Worm (Caenorhabditis elegans) whole organism, mixed stage, embryonic: ENCODE data around the gene B0001.5.
"Not testable (repeated sequence)": the region's sequence is repeated elsewhere in the genome, so short reads cannot be mapped to it uniquely, and the experiment has no call there.

Experiments
- M03D4.4 ChIP-seq: sonication (generic microtip); optimal IDR thresholded peaks from 2 replicates; lab custom pipeline; 2017; ENCODE audit warnings: mild to moderate bottlenecking, missing genetic modification characterization, missing compliant biosample characterization
- bed-3 ChIP-seq: fragments of 200-800 bp; sonication (Bioruptor generic); optimal IDR thresholded peaks from 3 replicates; lab custom pipeline; 2018; ENCODE audit warnings: mild to moderate bottlenecking, missing genetic modification characterization, moderate library complexity, missing compliant biosample characterization
- blmp-1 ChIP-seq: fragments of 150-350 bp; optimal IDR thresholded peaks from 2 replicates; lab custom pipeline; 2014; ENCODE audit warnings: missing biosample characterization, missing genetic modification characterization
- ceh-39 ChIP-seq: fragments of 150-350 bp; optimal IDR thresholded peaks from 2 replicates; lab custom pipeline; 2014; ENCODE audit warnings: missing biosample characterization, missing genetic modification characterization
- ceh-43 ChIP-seq: fragments of 200-800 bp; sonication (Bioruptor generic); optimal IDR thresholded peaks from 2 replicates; lab custom pipeline; 2018; ENCODE audit warnings: mild to moderate bottlenecking, missing genetic modification characterization, moderate library complexity, missing compliant biosample characterization
- ceh-83 ChIP-seq: fragments of 200-800 bp; sonication (Bioruptor generic); optimal IDR thresholded peaks from 2 replicates; lab custom pipeline; 2018; ENCODE audit warnings: mild to moderate bottlenecking, missing genetic modification characterization, missing compliant biosample characterization
- ces-1 ChIP-seq: fragments of 150-350 bp; optimal IDR thresholded peaks from 2 replicates; lab custom pipeline; 2014; ENCODE audit warnings: missing biosample characterization, missing genetic modification reagents, missing genetic modification characterization
- drap-1 ChIP-seq: fragments of 200-800 bp; sonication (Bioruptor generic); optimal IDR thresholded peaks from 3 replicates; lab custom pipeline; 2018; ENCODE audit warnings: mild to moderate bottlenecking, missing genetic modification characterization, missing compliant biosample characterization
- elt-1 ChIP-seq: sonication (generic microtip); optimal IDR thresholded peaks from 2 replicates; lab custom pipeline; 2017; ENCODE audit warnings: missing genetic modification characterization, mild to moderate bottlenecking, missing compliant biosample characterization, antibody characterized with exemption, moderate library complexity, borderline replicate concordance; ENCODE audit not compliant: insufficient read depth
- elt-3 ChIP-seq: fragments of 150-350 bp; optimal IDR thresholded peaks from 2 replicates; lab custom pipeline; 2014; ENCODE audit warnings: missing biosample characterization, missing genetic modification characterization
- flh-1 ChIP-seq: fragments of 200-800 bp; sonication (Bioruptor generic); optimal IDR thresholded peaks from 2 replicates; lab custom pipeline; 2018; ENCODE audit warnings: mild to moderate bottlenecking, missing genetic modification characterization, moderate library complexity, missing compliant biosample characterization
- hlh-1 ChIP-seq: fragments of 150-350 bp; optimal IDR thresholded peaks from 2 replicates; lab custom pipeline; 2014; ENCODE audit warnings: missing biosample characterization, missing genetic modification reagents, missing genetic modification characterization
- lin-13 ChIP-seq: fragments of 150-350 bp; optimal IDR thresholded peaks from 2 replicates; lab custom pipeline; 2014; ENCODE audit warnings: missing biosample characterization, missing genetic modification characterization
- lin-32 ChIP-seq: fragments of 200-800 bp; sonication (Bioruptor generic); optimal IDR thresholded peaks from 2 replicates; lab custom pipeline; 2018; ENCODE audit warnings: mild to moderate bottlenecking, missing genetic modification characterization, missing compliant biosample characterization
- lsy-2 ChIP-seq: fragments of 150-350 bp; optimal IDR thresholded peaks from 2 replicates; lab custom pipeline; 2014; ENCODE audit warnings: missing biosample characterization, missing genetic modification characterization
- mep-1 ChIP-seq: fragments of 150-350 bp; optimal IDR thresholded peaks from 2 replicates; lab custom pipeline; 2017; ENCODE audit warnings: missing biosample characterization, missing genetic modification reagents, missing genetic modification characterization, inconsistent platforms
- mls-2 ChIP-seq: sonication (generic microtip); optimal IDR thresholded peaks from 2 replicates; lab custom pipeline; 2016; ENCODE audit warnings: mild to moderate bottlenecking, missing genetic modification characterization, moderate library complexity, missing compliant biosample characterization
- nhr-12 ChIP-seq: fragments of 150-350 bp; optimal IDR thresholded peaks from 2 replicates; lab custom pipeline; 2014; ENCODE audit warnings: missing biosample characterization, missing genetic modification characterization
- nhr-2 ChIP-seq: fragments of 150-350 bp; optimal IDR thresholded peaks from 2 replicates; lab custom pipeline; 2014; ENCODE audit warnings: missing biosample characterization, missing genetic modification characterization
- nhr-237 ChIP-seq: fragments of 150-350 bp; optimal IDR thresholded peaks from 2 replicates; lab custom pipeline; 2014; ENCODE audit warnings: missing biosample characterization, missing genetic modification characterization
- nhr-28 ChIP-seq: fragments of 150-350 bp; optimal IDR thresholded peaks from 2 replicates; lab custom pipeline; 2014; ENCODE audit warnings: missing biosample characterization, missing genetic modification characterization
- pha-4 ChIP-seq: fragments of 150-350 bp; optimal IDR thresholded peaks from 2 replicates; lab custom pipeline; 2018; ENCODE audit warnings: missing biosample characterization, missing genetic modification reagents, missing genetic modification characterization
- sem-2 ChIP-seq: fragments of 200-800 bp; sonication (Bioruptor generic); optimal IDR thresholded peaks from 2 replicates; lab custom pipeline; 2018; ENCODE audit warnings: mild to moderate bottlenecking, missing genetic modification characterization, missing compliant biosample characterization
- snpc-4 ChIP-seq: fragments of 150-350 bp; optimal IDR thresholded peaks from 2 replicates; lab custom pipeline; 2014; ENCODE audit warnings: missing biosample characterization, missing genetic modification characterization
- sptf-1 ChIP-seq: sonication (generic microtip); optimal IDR thresholded peaks from 2 replicates; lab custom pipeline; 2017; ENCODE audit warnings: mild to moderate bottlenecking, missing genetic modification characterization, moderate library complexity, missing compliant biosample characterization
- tbx-8 ChIP-seq: fragments of 200-800 bp; sonication (Bioruptor generic); optimal IDR thresholded peaks from 2 replicates; lab custom pipeline; 2018; ENCODE audit warnings: mild to moderate bottlenecking, missing genetic modification characterization, moderate library complexity, missing compliant biosample characterization
- unc-120 ChIP-seq: sonication (generic microtip); optimal IDR thresholded peaks from 2 replicates; lab custom pipeline; 2017; ENCODE audit warnings: missing genetic modification characterization, missing compliant biosample characterization; ENCODE audit not compliant: poor library complexity, severe bottlenecking
- unc-39 ChIP-seq: fragments of 150-350 bp; optimal IDR thresholded peaks from 2 replicates; lab custom pipeline; 2014; ENCODE audit warnings: missing biosample characterization, missing genetic modification characterization
- unc-62 ChIP-seq: fragments of 150-350 bp; optimal IDR thresholded peaks from 2 replicates; lab custom pipeline; 2014; ENCODE audit warnings: missing biosample characterization, missing genetic modification reagents, missing genetic modification characterization
- zip-8 ChIP-seq: fragments of 150-350 bp; optimal IDR thresholded peaks from 2 replicates; lab custom pipeline; 2014; ENCODE audit warnings: missing biosample characterization, missing genetic modification characterization

Gene B0001.5

ce11 chrIV:12143231-12143630 is at the start of gene B0001.5:
Gene B0001.5 (minus strand): TSS chrIV:12143331.
- TF ChIP-seq M03D4.4 (tag; lab: Kevin White, UChicago): no peak
- no peak for TF ChIP-seq drap-1 (GFP tag; lab: Kevin White, UChicago)

DNA sequence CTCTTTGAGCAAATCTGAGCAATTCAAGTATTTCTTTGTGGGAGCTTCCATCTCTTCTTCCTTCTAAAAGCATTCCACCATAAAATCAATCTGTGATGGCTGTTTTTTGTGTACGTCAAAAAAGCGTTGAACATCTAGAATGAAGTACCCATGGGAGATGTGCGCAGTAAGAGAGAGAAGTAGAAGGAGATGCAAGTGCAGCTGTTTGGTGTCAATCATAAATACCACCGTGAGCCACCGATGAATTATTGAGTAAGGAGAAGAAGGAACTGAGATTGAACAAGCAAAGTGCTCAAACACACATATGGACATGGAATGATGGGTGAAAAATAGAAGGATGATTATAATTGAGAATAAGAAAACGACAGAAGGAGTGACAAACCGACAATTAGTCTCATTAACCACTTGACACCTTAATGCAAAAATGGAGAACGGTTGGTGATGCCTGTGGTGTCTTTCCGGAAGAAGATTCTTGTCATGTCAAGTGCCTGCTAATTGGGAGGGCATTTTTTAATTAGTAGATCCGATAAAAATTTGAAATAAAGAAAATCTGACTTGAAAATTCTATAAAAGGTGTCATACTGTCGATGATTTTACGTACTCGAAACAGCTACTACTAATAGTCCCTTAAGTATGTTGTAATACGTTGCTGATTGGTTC is 49.1 kb upstream of the B0001.5 start:
- TF ChIP-seq mep-1 (tag; lab: Kevin White, UChicago) (no peak), unc-62 (peak; percentile 82), lin-13 (no peak), nhr-2 (tag; lab: Kevin White, UChicago) (peak; percentile 61), ces-1 (peak; percentile 40), hlh-1 (peak; percentile 86)
- TF ChIP-seq, all 35 proteins: peak for 4

DNA sequence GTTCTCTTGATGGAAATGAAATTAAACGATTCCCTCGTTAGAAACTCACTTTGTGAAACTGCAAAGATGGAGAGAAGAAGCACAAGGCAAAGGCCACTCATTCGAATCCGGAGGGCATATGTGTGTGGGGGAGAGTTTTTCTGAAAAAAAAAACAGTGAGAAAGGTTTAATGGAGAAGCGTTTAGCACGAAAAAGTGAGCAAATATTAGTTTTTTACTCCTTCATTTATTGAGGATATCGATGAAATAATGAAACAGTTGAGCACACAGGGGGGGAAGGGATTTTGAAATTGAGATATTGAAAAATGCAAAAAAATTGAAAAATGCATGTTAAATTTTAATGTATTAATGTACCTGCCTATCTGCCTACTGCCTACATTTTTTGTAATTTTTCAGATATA is 35.1 kb upstream of the B0001.5 start, which contains the start of gene nlr-1:
Gene nlr-1 (minus strand): TSS at position 101 of the 400 bp plus-strand sequence.
- TF ChIP-seq sptf-1 (tag; lab: Kevin White, UChicago); flh-1 (GFP tag; lab: Kevin White, UChicago); lsy-2 (tag; lab: Kevin White, UChicago): not testable (repeated sequence)

DNA sequence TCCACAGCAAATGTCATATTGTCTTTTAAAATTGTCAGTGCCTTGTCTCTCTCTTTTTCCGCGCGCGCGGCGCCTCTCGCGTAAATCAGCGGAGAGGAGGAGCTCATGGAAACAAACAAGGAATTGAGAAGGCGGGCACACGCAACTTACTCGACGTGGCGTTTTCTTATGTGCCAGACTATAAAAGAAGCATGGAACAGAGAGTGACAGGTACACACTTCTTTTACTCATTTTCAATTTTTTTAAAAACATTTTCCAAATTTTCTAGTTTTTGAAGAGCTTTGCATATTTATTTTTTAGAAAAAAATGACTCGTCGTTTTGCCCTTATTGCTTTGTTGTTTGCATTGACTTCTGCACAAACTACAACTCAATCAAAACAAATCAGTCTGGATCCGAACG is 24.8 kb upstream of the B0001.5 start, which contains the start of gene F20B10.3:
Gene F20B10.3 (plus strand): TSS at position 301 of the 400 bp plus-strand sequence.
- TF ChIP-seq mls-2 (tag; lab: Kevin White, UChicago) (no peak), ceh-43 (GFP tag; lab: Kevin White, UChicago) (no peak), ceh-39 (tag; lab: Kevin White, UChicago) (no peak), snpc-4 (tag; lab: Kevin White, UChicago) (no peak), zip-8 (no peak), sptf-1 (tag; lab: Kevin White, UChicago) (no peak), nhr-237 (no peak)
- TF ChIP-seq, all 35 proteins: peak for 0

ce11 chrIV:12165432-12166078 is 22.4 kb upstream of the B0001.5 start:
- TF ChIP-seq ceh-43 (GFP tag; lab: Kevin White, UChicago) (no peak), flh-1 (GFP tag; lab: Kevin White, UChicago) (no peak), unc-62 (no peak), snpc-4 (tag; lab: Kevin White, UChicago) (no peak), pha-4 (tag; lab: Kevin White, UChicago) (no peak), lsy-2 (tag; lab: Kevin White, UChicago) (no peak), tbx-8 (GFP tag; lab: Kevin White, UChicago) (no peak), bed-3 (GFP tag; lab: Kevin White, UChicago) (no peak), nhr-28 (tag; lab: Kevin White, UChicago) (no peak), sem-2 (GFP tag; lab: Kevin White, UChicago) (no peak)

DNA sequence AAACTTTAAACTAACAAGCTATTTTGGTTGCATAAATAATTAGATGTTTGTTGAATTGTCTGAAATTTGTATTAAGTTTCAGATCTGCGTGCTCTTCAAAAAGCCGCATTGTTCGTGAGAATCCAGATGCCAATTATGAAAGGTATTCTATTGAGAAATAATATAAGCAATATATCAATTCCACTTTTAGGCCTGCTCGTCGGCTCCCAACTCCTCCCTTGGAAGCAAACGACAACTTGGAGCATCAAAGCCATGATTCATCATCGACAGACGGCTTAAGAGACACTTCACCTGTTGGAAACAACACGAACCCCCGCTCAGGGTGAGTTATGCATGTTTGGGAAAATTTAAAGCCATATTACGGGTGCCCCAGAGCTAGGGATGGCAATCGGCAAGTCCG is 19.6 kb upstream of the B0001.5 start:
- TF ChIP-seq zip-8: no peak
- no peak for TF ChIP-seq nhr-12
- TF ChIP-seq bed-3 (GFP tag; lab: Kevin White, UChicago): no peak
- TF ChIP-seq nhr-2 (tag; lab: Kevin White, UChicago): no peak
- no peak for TF ChIP-seq lin-32 (GFP tag; lab: Kevin White, UChicago)
- TF ChIP-seq mls-2 (tag; lab: Kevin White, UChicago): no peak
- TF ChIP-seq elt-3 (tag; lab: Kevin White, UChicago): no peak
- TF ChIP-seq elt-1: no peak
- no peak for TF ChIP-seq nhr-28 (tag; lab: Kevin White, UChicago)
- TF ChIP-seq nhr-237: no peak

DNA sequence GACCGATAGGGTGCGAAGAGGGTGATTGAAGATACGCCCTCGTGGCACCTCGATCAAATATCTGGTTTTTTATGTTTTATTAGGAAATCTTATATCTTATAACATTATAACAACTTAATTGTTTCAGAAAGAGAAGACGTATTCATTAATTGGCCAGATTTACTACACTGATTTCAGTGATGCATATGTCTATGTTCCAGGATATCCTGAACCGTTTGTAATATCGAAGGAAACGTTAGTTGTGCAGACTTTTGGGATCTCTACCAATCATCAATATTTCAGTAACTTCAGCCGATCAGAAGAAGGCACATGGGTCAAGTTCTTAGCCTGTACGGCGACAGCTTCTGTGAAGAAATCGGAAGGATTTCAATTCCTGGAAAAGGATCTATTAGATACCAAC is 17.3 kb upstream of the B0001.5 start:
- TF ChIP-seq drap-1 (GFP tag; lab: Kevin White, UChicago) (no peak), lsy-2 (tag; lab: Kevin White, UChicago) (no peak), lin-32 (GFP tag; lab: Kevin White, UChicago) (no peak), ceh-83 (GFP tag; lab: Kevin White, UChicago) (no peak), nhr-28 (tag; lab: Kevin White, UChicago) (no peak), unc-39 (tag; lab: Kevin White, UChicago) (no peak), unc-120 (no peak), flh-1 (GFP tag; lab: Kevin White, UChicago) (no peak), nhr-237 (no peak), mls-2 (tag; lab: Kevin White, UChicago) (no peak), tbx-8 (GFP tag; lab: Kevin White, UChicago) (no peak), M03D4.4 (tag; lab: Kevin White, UChicago) (no peak), lin-13 (no peak), blmp-1 (tag; lab: Kevin White, UChicago) (no peak), elt-3 (tag; lab: Kevin White, UChicago) (no peak)
